Fruit fly (Drosophila melanogaster) whole organism, prepupa: ENCODE data around the gene Mettl5.

Source experiments
- Blimp-1 ChIP-seq: fragments of 200-800 bp; sonication (Bioruptor generic); optimal IDR thresholded peaks from 3 replicates; lab custom pipeline; 2017; ENCODE audit warnings: missing biosample characterization, missing genetic modification characterization, mild to moderate bottlenecking, moderate library complexity, missing genetic modification reagents
- CG10631 ChIP-seq: fragments of 200-800 bp; sonication (Bioruptor generic); optimal IDR thresholded peaks from 2 replicates; lab custom pipeline; 2016; ENCODE audit warnings: missing biosample characterization, missing genetic modification characterization
- CG10669 ChIP-seq: fragments of 200-800 bp; sonication (Bioruptor generic); optimal IDR thresholded peaks from 3 replicates; lab custom pipeline; 2018; ENCODE audit warnings: missing biosample characterization, mild to moderate bottlenecking, missing genetic modification characterization, moderate library complexity
- CG11902 ChIP-seq: fragments of 200-800 bp; sonication (Bioruptor generic); optimal IDR thresholded peaks from 3 replicates; lab custom pipeline; 2016; ENCODE audit warnings: missing biosample characterization, missing genetic modification characterization
- CG15336 ChIP-seq: fragments of 200-800 bp; sonication (Bioruptor generic); IDR thresholded peaks from 2 replicates; pipeline ENCODE4 v1.3.6; 2022; ENCODE audit warnings: missing biosample characterization, missing genetic modification characterization
- CG1621 ChIP-seq: fragments of 200-800 bp; sonication (Bioruptor generic); optimal IDR thresholded peaks from 3 replicates; lab custom pipeline; 2018; ENCODE audit warnings: missing biosample characterization, mild to moderate bottlenecking, missing genetic modification characterization
- CG32006 ChIP-seq: fragments of 200-800 bp; sonication (Bioruptor generic); optimal IDR thresholded peaks from 3 replicates; lab custom pipeline; 2017; ENCODE audit warnings: missing biosample characterization, mild to moderate bottlenecking, missing genetic modification characterization
- CG34406 ChIP-seq: fragments of 200-800 bp; sonication (Bioruptor generic); optimal IDR thresholded peaks from 3 replicates; lab custom pipeline; 2016; ENCODE audit warnings: missing biosample characterization, missing genetic modification characterization
- CG4318 ChIP-seq: fragments of 200-800 bp; sonication (Bioruptor generic); optimal IDR thresholded peaks from 3 replicates; lab custom pipeline; 2017; ENCODE audit warnings: missing biosample characterization, mild to moderate bottlenecking, missing genetic modification characterization
- CG6163 ChIP-seq: fragments of 200-800 bp; sonication (Bioruptor generic); IDR thresholded peaks from 3 replicates; pipeline ENCODE4 v1.3.6; 2022; ENCODE audit warnings: missing biosample characterization, missing genetic modification characterization
- CG6276 ChIP-seq: fragments of 200-800 bp; sonication (Bioruptor generic); optimal IDR thresholded peaks from 2 replicates; lab custom pipeline; 2017; ENCODE audit warnings: missing biosample characterization, mild to moderate bottlenecking, missing genetic modification characterization
- CG6792 ChIP-seq: fragments of 200-800 bp; sonication (Bioruptor generic); optimal IDR thresholded peaks from 3 replicates; lab custom pipeline; 2016; ENCODE audit warnings: missing biosample characterization, missing genetic modification characterization
- CG6808 ChIP-seq: fragments of 200-800 bp; sonication (Bioruptor generic); optimal IDR thresholded peaks from 3 replicates; lab custom pipeline; 2017; ENCODE audit warnings: missing biosample characterization, missing genetic modification characterization, mild to moderate bottlenecking, moderate library complexity, missing genetic modification reagents
- CG7368 ChIP-seq: fragments of 200-800 bp; sonication (Bioruptor generic); optimal IDR thresholded peaks from 3 replicates; lab custom pipeline; 2016; ENCODE audit warnings: missing biosample characterization, missing genetic modification characterization
- CG8119 ChIP-seq: fragments of 200-800 bp; sonication (Bioruptor generic); IDR thresholded peaks from 3 replicates; pipeline ENCODE4 v1.3.6; 2022; ENCODE audit warnings: missing biosample characterization, missing genetic modification characterization
- CG8319 ChIP-seq: fragments of 200-800 bp; sonication (Bioruptor generic); optimal IDR thresholded peaks from 3 replicates; lab custom pipeline; 2016; ENCODE audit warnings: missing biosample characterization, missing genetic modification characterization
- CG8632 ChIP-seq: fragments of 200-800 bp; sonication (Bioruptor generic); optimal IDR thresholded peaks from 3 replicates; lab custom pipeline; 2016; ENCODE audit warnings: missing biosample characterization, missing genetic modification characterization
- CG9139 ChIP-seq: fragments of 200-800 bp; sonication (Bioruptor generic); optimal IDR thresholded peaks from 3 replicates; lab custom pipeline; 2017; ENCODE audit warnings: missing biosample characterization, mild to moderate bottlenecking, missing genetic modification characterization
- Eip75B ChIP-seq: fragments of 200-800 bp; sonication (Bioruptor generic); optimal IDR thresholded peaks from 3 replicates; lab custom pipeline; 2016; ENCODE audit warnings: missing biosample characterization, missing genetic modification characterization
- Eip78C ChIP-seq: fragments of 200-800 bp; sonication (Bioruptor generic); peaks from one replicate; lab custom pipeline; 2016; ENCODE audit warnings: missing biosample characterization, missing genetic modification characterization
- Eip93F ChIP-seq: fragments of 200-800 bp; sonication (Bioruptor generic); optimal IDR thresholded peaks from 2 replicates; lab custom pipeline; 2016; ENCODE audit warnings: missing biosample characterization, mild to moderate bottlenecking, missing genetic modification characterization
- Ets21C ChIP-seq: fragments of 200-800 bp; sonication (Bioruptor generic); optimal IDR thresholded peaks from 3 replicates; lab custom pipeline; 2016; ENCODE audit warnings: missing biosample characterization, missing genetic modification characterization
- Ets96B ChIP-seq: fragments of 200-800 bp; optimal IDR thresholded peaks from 2 replicates; lab custom pipeline; 2019; ENCODE audit warnings: missing biosample characterization, mild to moderate bottlenecking, missing genetic modification characterization, moderate library complexity
- Gug ChIP-seq: fragments of 200-800 bp; sonication (Bioruptor generic); IDR thresholded peaks from 2 replicates; pipeline ENCODE4 v1.3.6; 2022; ENCODE audit warnings: missing biosample characterization, missing genetic modification characterization
- Hr38 ChIP-seq: sonication (Bioruptor generic); optimal IDR thresholded peaks from 2 replicates; lab custom pipeline; 2016; ENCODE audit warnings: missing biosample characterization, missing genetic modification characterization
- Hr39 ChIP-seq: fragments of 200-800 bp; sonication (Bioruptor generic); optimal IDR thresholded peaks from 2 replicates; lab custom pipeline; 2016; ENCODE audit warnings: missing biosample characterization, missing genetic modification characterization
- Hr4 ChIP-seq: fragments of 200-800 bp; sonication (Bioruptor generic); optimal IDR thresholded peaks from 3 replicates; lab custom pipeline; 2016; ENCODE audit warnings: missing biosample characterization, missing genetic modification characterization
- Lpt ChIP-seq: fragments of 200-800 bp; sonication (Bioruptor generic); optimal IDR thresholded peaks from 3 replicates; lab custom pipeline; 2016; ENCODE audit warnings: missing biosample characterization, missing genetic modification characterization
- Met ChIP-seq: fragments of 200-800 bp; sonication (Bioruptor generic); optimal IDR thresholded peaks from 3 replicates; lab custom pipeline; 2016; ENCODE audit warnings: missing biosample characterization, missing genetic modification characterization
- OdsH ChIP-seq: fragments of 200-800 bp; sonication (Bioruptor generic); optimal IDR thresholded peaks from 3 replicates; lab custom pipeline; 2016; ENCODE audit warnings: missing biosample characterization, missing genetic modification characterization
- Smox ChIP-seq: fragments of 200-800 bp; sonication (Bioruptor generic); optimal IDR thresholded peaks from 3 replicates; lab custom pipeline; 2016; ENCODE audit warnings: missing biosample characterization, missing genetic modification characterization
- Sox102F ChIP-seq: fragments of 200-800 bp; sonication (Bioruptor generic); optimal IDR thresholded peaks from 2 replicates; lab custom pipeline; 2016; ENCODE audit warnings: missing biosample characterization, mild to moderate bottlenecking, missing genetic modification characterization
- Sox14 ChIP-seq: fragments of 200-800 bp; sonication (Bioruptor generic); optimal IDR thresholded peaks from 3 replicates; lab custom pipeline; 2016; ENCODE audit warnings: missing biosample characterization, missing genetic modification characterization
- Sox15 ChIP-seq: fragments of 200-800 bp; sonication (Bioruptor generic); optimal IDR thresholded peaks from 3 replicates; lab custom pipeline; 2016; ENCODE audit warnings: missing biosample characterization, missing genetic modification characterization
- achi ChIP-seq: fragments of 200-800 bp; sonication (Bioruptor generic); optimal IDR thresholded peaks from 3 replicates; lab custom pipeline; 2016; ENCODE audit warnings: missing biosample characterization, missing genetic modification characterization
- acj6 ChIP-seq: fragments of 200-800 bp; sonication (Bioruptor generic); optimal IDR thresholded peaks from 3 replicates; lab custom pipeline; 2016; ENCODE audit warnings: missing biosample characterization, missing genetic modification characterization
- cyc ChIP-seq: fragments of 200-800 bp; sonication (Bioruptor generic); optimal IDR thresholded peaks from 3 replicates; lab custom pipeline; 2016; ENCODE audit warnings: missing biosample characterization, missing genetic modification characterization
- dac ChIP-seq: fragments of 200-800 bp; sonication (Bioruptor generic); optimal IDR thresholded peaks from 2 replicates; lab custom pipeline; 2017; ENCODE audit warnings: missing biosample characterization, mild to moderate bottlenecking, missing genetic modification characterization
- dsx ChIP-seq: fragments of 200-800 bp; optimal IDR thresholded peaks from 3 replicates; lab custom pipeline; 2019; ENCODE audit warnings: missing biosample characterization, mild to moderate bottlenecking, missing genetic modification characterization, moderate library complexity; ENCODE audit not compliant: poor library complexity, severe bottlenecking
- eg ChIP-seq: fragments of 200-800 bp; sonication (Bioruptor generic); IDR thresholded peaks from 3 replicates; pipeline ENCODE4 v1.3.6; 2022; ENCODE audit warnings: missing biosample characterization, missing genetic modification characterization
- esn ChIP-seq: fragments of 200-800 bp; sonication (Bioruptor generic); optimal IDR thresholded peaks from 2 replicates; lab custom pipeline; 2016; ENCODE audit warnings: missing biosample characterization, mild to moderate bottlenecking, missing genetic modification characterization, moderate library complexity
- fd59A ChIP-seq: fragments of 200-800 bp; sonication (Bioruptor generic); optimal IDR thresholded peaks from 2 replicates; lab custom pipeline; 2017; ENCODE audit warnings: missing biosample characterization, mild to moderate bottlenecking, missing genetic modification characterization, missing genetic modification reagents
- fd85E ChIP-seq: fragments of 200-800 bp; sonication (Bioruptor generic); optimal IDR thresholded peaks from 3 replicates; lab custom pipeline; 2016; ENCODE audit warnings: missing biosample characterization, missing genetic modification characterization
- lz ChIP-seq: fragments of 200-800 bp; sonication (Bioruptor generic); optimal IDR thresholded peaks from 3 replicates; lab custom pipeline; 2016; ENCODE audit warnings: missing biosample characterization, missing genetic modification characterization
- net ChIP-seq: fragments of 200-800 bp; sonication (Bioruptor generic); optimal IDR thresholded peaks from 3 replicates; lab custom pipeline; 2016; ENCODE audit warnings: missing biosample characterization, missing genetic modification characterization
- pdm3 ChIP-seq: fragments of 200-800 bp; sonication (Bioruptor generic); optimal IDR thresholded peaks from 3 replicates; lab custom pipeline; 2016; ENCODE audit warnings: missing biosample characterization, missing genetic modification characterization
- salr ChIP-seq, 2 experiments: fragments of 200-800 bp; sonication (Bioruptor generic); optimal IDR thresholded peaks; 3 replicates each; lab custom pipeline; 2016 to 2018; ENCODE audit warnings: missing biosample characterization in 2 of 2, missing genetic modification characterization in 2 of 2, mild to moderate bottlenecking in 1 of 2
- spab ChIP-seq: fragments of 200-800 bp; sonication (Bioruptor generic); optimal IDR thresholded peaks from 2 replicates; lab custom pipeline; 2017; ENCODE audit warnings: missing biosample characterization, mild to moderate bottlenecking, missing genetic modification characterization, missing genetic modification reagents
- ss ChIP-seq, 2 experiments: fragments of 200-800 bp; sonication (Bioruptor generic); optimal IDR thresholded peaks; 2 replicates in 1 of 2; 3 replicates in 1 of 2; lab custom pipeline; 2017 to 2018; ENCODE audit warnings: mild to moderate bottlenecking in 2 of 2, missing biosample characterization in 2 of 2, missing genetic modification characterization in 2 of 2, moderate library complexity in 1 of 2
- svp ChIP-seq: fragments of 200-800 bp; sonication (Bioruptor generic); peaks from one replicate; lab custom pipeline; 2016; ENCODE audit warnings: missing biosample characterization, missing genetic modification characterization
- topi ChIP-seq: fragments of 200-800 bp; sonication (Bioruptor generic); optimal IDR thresholded peaks from 3 replicates; lab custom pipeline; 2016; ENCODE audit warnings: missing biosample characterization, missing genetic modification characterization
- vri ChIP-seq: fragments of 200-800 bp; sonication (Bioruptor generic); optimal IDR thresholded peaks from 3 replicates; lab custom pipeline; 2016; ENCODE audit warnings: missing biosample characterization, mild to moderate bottlenecking, missing genetic modification characterization

Gene Mettl5

DNA sequence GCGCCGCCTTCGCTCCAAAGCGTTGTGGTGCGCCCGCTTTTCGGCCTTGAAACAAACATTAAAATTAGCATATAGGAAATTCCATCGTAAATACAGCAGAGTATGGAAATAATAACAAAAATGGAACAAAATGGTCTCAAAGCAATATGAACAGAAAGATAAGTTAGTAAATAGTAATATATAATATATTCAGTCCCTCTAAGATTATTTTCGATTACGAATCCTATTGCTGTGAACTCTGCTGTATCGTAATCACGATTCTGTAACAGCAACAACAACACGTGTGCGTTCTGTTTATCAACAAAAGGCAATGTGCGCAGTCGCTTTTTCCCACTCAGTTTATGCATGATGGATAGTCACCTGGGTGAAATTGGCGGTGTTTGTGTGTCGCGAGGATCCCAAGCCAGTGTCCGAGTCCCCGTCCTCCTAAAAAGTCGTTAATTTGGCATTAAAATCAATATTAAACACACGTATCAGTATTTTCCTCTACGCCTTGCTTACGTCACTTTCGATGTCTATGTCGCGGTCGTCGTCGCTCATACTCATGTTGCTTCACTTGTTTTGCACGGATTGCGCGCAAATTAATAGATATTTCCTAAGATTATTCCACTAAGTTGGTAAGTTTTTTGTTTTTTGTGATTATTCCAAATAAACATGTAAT lies at the start of gene Mettl5, which contains the start of gene CG42374:
Gene Mettl5, plus strand, starts transcription at position 287 of the 661 bp plus-strand sequence.
Gene CG42374, plus strand, starts transcription at position 287 of the 661 bp plus-strand sequence.
- TF ChIP-seq CG34406 (peak; percentile 39), Ets96B (tag; lab: Kevin White, UChicago) (peak; percentile 26), CG10669 (GFP tag; lab: Kevin White, UChicago) (peak; percentile 50), eg (GFP tag; lab: Robert Waterston, UW) (peak; percentile 81), Smox (GFP tag; lab: Kevin White, UChicago) (peak; percentile 28), vri (GFP tag; lab: Kevin White, UChicago) (peak; percentile 66), CG7368 (no peak), CG11902 (GFP tag; lab: Kevin White, UChicago) (no peak), acj6 (GFP tag; lab: Kevin White, UChicago) (peak; percentile 38), Sox15 (GFP tag; lab: Kevin White, UChicago) (peak; percentile 2), dsx (no peak), Eip78C (GFP tag; lab: Kevin White, UChicago) (peak; percentile 88), Hr4 (GFP tag; lab: Kevin White, UChicago) (no peak), Eip93F (GFP tag; lab: Kevin White, UChicago) (no peak), Lpt (GFP tag; lab: Kevin White, UChicago) (no peak), CG10631 (GFP tag; lab: Kevin White, UChicago) (peak; percentile 12), CG8319 (GFP tag; lab: Kevin White, UChicago) (no peak), Ets21C (GFP tag; lab: Kevin White, UChicago) (no peak), Eip75B (GFP tag; lab: Kevin White, UChicago) (no peak), topi (GFP tag; lab: Kevin White, UChicago) (peak; percentile 13), fd85E (GFP tag; lab: Kevin White, UChicago) (no peak), cyc (GFP tag; lab: Kevin White, UChicago) (no peak), CG1621 (peak; percentile 33), lz (GFP tag; lab: Kevin White, UChicago) (peak; percentile 5), achi (GFP tag; lab: Kevin White, UChicago) (peak; percentile 42), ss (GFP tag; optimal IDR thresholded peaks at IDR 0.05; lab: Kevin White, UChicago) (no peak), CG8632 (GFP tag; lab: Kevin White, UChicago) (peak; percentile 12), Met (peak; percentile 50), fd59A (no peak), CG32006 (GFP tag; lab: Kevin White, UChicago) (peak; percentile 49), CG6792 (peak; percentile 28), CG6276 (GFP tag; lab: Kevin White, UChicago) (peak; percentile 27), salr (GFP tag; optimal IDR thresholded peaks at IDR 0.05; lab: Kevin White, UChicago) (no peak), Blimp-1 (GFP tag; lab: Kevin White, UChicago) (no peak), Hr39 (GFP tag; lab: Kevin White, UChicago) (no peak), CG6163 (peak; percentile 32; the same call in 1 of the 3 replicates), pdm3 (peak; percentile 19), Gug (GFP tag; lab: Robert Waterston, UW) (no peak; the same call in 1 of the 2 replicates), OdsH (GFP tag; lab: Kevin White, UChicago) (peak; percentile 10), CG6808 (no peak), Sox14 (GFP tag; lab: Kevin White, UChicago) (no peak), spab (GFP tag; lab: Kevin White, UChicago) (no peak), CG9139 (GFP tag; lab: Kevin White, UChicago) (no peak), CG15336 (GFP tag; lab: Robert Waterston, UW) (peak; percentile 69), CG8119 (GFP tag; lab: Robert Waterston, UW) (peak; percentile 67; the same call in 2 of the 3 replicates), dac (no peak), net (GFP tag; lab: Kevin White, UChicago) (peak; percentile 47), Sox102F (GFP tag; lab: Kevin White, UChicago) (peak; percentile 23), esn (GFP tag; lab: Kevin White, UChicago) (peak; percentile 24), svp (GFP tag; lab: Kevin White, UChicago) (no peak), Hr38 (GFP tag; lab: Kevin White, UChicago) (no peak), CG4318 (GFP tag; lab: Kevin White, UChicago) (no peak)
